Worm (Caenorhabditis elegans) whole organism, mixed stage, embryonic: ENCODE measurements around the gene Y40B10A.9.

Source experiments
- blmp-1 ChIP-seq: fragments of 150-350 bp; optimal IDR thresholded peaks from 2 replicates; lab custom pipeline; 2014; ENCODE audit warnings: missing biosample characterization, missing genetic modification characterization
- cnd-1 ChIP-seq: fragments of 200-800 bp; sonication (Bioruptor generic); optimal IDR thresholded peaks from 2 replicates; lab custom pipeline; 2018; ENCODE audit warnings: mild to moderate bottlenecking, missing genetic modification characterization, missing compliant biosample characterization
- lin-13 ChIP-seq: fragments of 150-350 bp; optimal IDR thresholded peaks from 2 replicates; lab custom pipeline; 2014; ENCODE audit warnings: missing biosample characterization, missing genetic modification characterization
- mep-1 ChIP-seq: fragments of 150-350 bp; optimal IDR thresholded peaks from 2 replicates; lab custom pipeline; 2017; ENCODE audit warnings: missing biosample characterization, missing genetic modification reagents, missing genetic modification characterization, inconsistent platforms
- nhr-12 ChIP-seq: fragments of 150-350 bp; optimal IDR thresholded peaks from 2 replicates; lab custom pipeline; 2014; ENCODE audit warnings: missing biosample characterization, missing genetic modification characterization
- nhr-237 ChIP-seq: fragments of 150-350 bp; optimal IDR thresholded peaks from 2 replicates; lab custom pipeline; 2014; ENCODE audit warnings: missing biosample characterization, missing genetic modification characterization
- nhr-76 ChIP-seq: sonication (generic microtip); optimal IDR thresholded peaks from 2 replicates; lab custom pipeline; 2017; ENCODE audit warnings: missing biosample characterization, missing genetic modification characterization
- pha-4 ChIP-seq: fragments of 150-350 bp; optimal IDR thresholded peaks from 2 replicates; lab custom pipeline; 2018; ENCODE audit warnings: missing biosample characterization, missing genetic modification reagents, missing genetic modification characterization
- snpc-4 ChIP-seq: fragments of 150-350 bp; optimal IDR thresholded peaks from 2 replicates; lab custom pipeline; 2014; ENCODE audit warnings: missing biosample characterization, missing genetic modification characterization
- unc-120 ChIP-seq: sonication (generic microtip); optimal IDR thresholded peaks from 2 replicates; lab custom pipeline; 2017; ENCODE audit warnings: missing genetic modification characterization, missing compliant biosample characterization; ENCODE audit not compliant: poor library complexity, severe bottlenecking
- unc-62 ChIP-seq: fragments of 150-350 bp; optimal IDR thresholded peaks from 2 replicates; lab custom pipeline; 2014; ENCODE audit warnings: missing biosample characterization, missing genetic modification reagents, missing genetic modification characterization
- zip-8 ChIP-seq: fragments of 150-350 bp; optimal IDR thresholded peaks from 2 replicates; lab custom pipeline; 2014; ENCODE audit warnings: missing biosample characterization, missing genetic modification characterization
- ztf-11 ChIP-seq: fragments of 150-350 bp; optimal IDR thresholded peaks from 2 replicates; lab custom pipeline; 2014; ENCODE audit warnings: missing biosample characterization, missing genetic modification characterization

- TF ChIP-seq nhr-76 (tag; lab: Kevin White, UChicago) (no peak), nhr-12 (no peak), lin-13 (no peak), nhr-237 (tag; lab: Kevin White, UChicago) (no peak), unc-120 (tag; lab: Kevin White, UChicago) (no peak), mep-1 (tag; lab: Kevin White, UChicago) (no peak), ztf-11 (tag; lab: Kevin White, UChicago) (no peak), unc-62 (GFP tag; lab: Kevin White, UChicago) (no peak), blmp-1 (no peak), cnd-1 (no peak), snpc-4 (no peak), pha-4 (tag; lab: Kevin White, UChicago) (no peak), zip-8 (no peak)
Measured at ce11 chrV:2081894-2082293, 9.2 kb upstream of the Y40B10A.9 start.
